Fruit fly (Drosophila melanogaster) whole organism, embryonic: ENCODE measurements around the gene CG10435.
A peak's percentile ranks its signal among the peaks of the same experiment; 100 is the strongest.

Experiments used
- Bteb2 ChIP-seq: fragments of 200-800 bp; sonication (Bioruptor generic); optimal IDR thresholded peaks from 2 replicates; lab custom pipeline; 2016; ENCODE audit warnings: missing biosample characterization, missing genetic modification characterization
- CG10366 ChIP-seq: fragments of 200-800 bp; sonication (Bioruptor generic); IDR thresholded peaks from 2 replicates; pipeline ENCODE4 v1.3.6; 2022; ENCODE audit warnings: missing biosample characterization, missing genetic modification characterization
- CG10959 ChIP-seq: fragments of 200-800 bp; sonication (Bioruptor generic); IDR thresholded peaks from 2 replicates; pipeline ENCODE4 v1.3.6; 2022; ENCODE audit warnings: missing biosample characterization, missing genetic modification characterization
- CG12155 ChIP-seq: fragments of 200-800 bp; sonication (Bioruptor generic); optimal IDR thresholded peaks from 3 replicates; lab custom pipeline; 2016; ENCODE audit warnings: missing biosample characterization, missing genetic modification characterization
- CG13296 ChIP-seq: fragments of 200-800 bp; sonication (Bioruptor generic); optimal IDR thresholded peaks from 3 replicates; lab custom pipeline; 2018; ENCODE audit warnings: missing biosample characterization, mild to moderate bottlenecking, missing genetic modification characterization
- CG14860 ChIP-seq: fragments of 200-800 bp; sonication (Bioruptor generic); IDR thresholded peaks from 3 replicates; pipeline ENCODE4 v1.3.6; 2022; ENCODE audit warnings: missing biosample characterization, missing genetic modification characterization; ENCODE audit not compliant: partially characterized antibody
- CG15269 ChIP-seq: fragments of 200-800 bp; sonication (Bioruptor generic); optimal IDR thresholded peaks from 2 replicates; lab custom pipeline; 2018; ENCODE audit warnings: missing biosample characterization, mild to moderate bottlenecking, missing genetic modification characterization, moderate library complexity
- CG1602 ChIP-seq: fragments of 200-800 bp; sonication (Bioruptor generic); optimal IDR thresholded peaks from 3 replicates; lab custom pipeline; 2016; ENCODE audit warnings: missing biosample characterization, missing genetic modification characterization
- CG16813 ChIP-seq: fragments of 200-800 bp; sonication (Bioruptor generic); IDR thresholded peaks from 3 replicates; pipeline ENCODE4 v1.3.6; 2022; ENCODE audit warnings: missing biosample characterization, missing genetic modification characterization; ENCODE audit not compliant: partially characterized antibody
- CG17186 ChIP-seq: fragments of 200-800 bp; sonication (Bioruptor generic); optimal IDR thresholded peaks from 3 replicates; lab custom pipeline; 2017; ENCODE audit warnings: missing biosample characterization, missing genetic modification reagents, missing genetic modification characterization
- CG17359 ChIP-seq: fragments of 200-800 bp; sonication (Bioruptor generic); optimal IDR thresholded peaks from 3 replicates; lab custom pipeline; 2018; ENCODE audit warnings: missing biosample characterization, mild to moderate bottlenecking, missing genetic modification characterization, moderate library complexity
- CG18599 ChIP-seq: fragments of 200-800 bp; sonication (Bioruptor generic); optimal IDR thresholded peaks from 3 replicates; lab custom pipeline; 2017; ENCODE audit warnings: missing biosample characterization, missing genetic modification characterization, mild to moderate bottlenecking, moderate library complexity, missing genetic modification reagents
- CG6654 ChIP-seq: fragments of 200-800 bp; sonication (Bioruptor generic); optimal IDR thresholded peaks from 2 replicates; lab custom pipeline; 2017; ENCODE audit warnings: missing biosample characterization, mild to moderate bottlenecking, missing genetic modification characterization
- CG8089 ChIP-seq: fragments of 200-800 bp; sonication (Bioruptor generic); optimal IDR thresholded peaks from 3 replicates; lab custom pipeline; 2016; ENCODE audit warnings: missing biosample characterization, missing genetic modification characterization
- CG9797 ChIP-seq: fragments of 200-800 bp; sonication (Bioruptor generic); optimal IDR thresholded peaks from 3 replicates; lab custom pipeline; 2018; ENCODE audit warnings: missing biosample characterization, mild to moderate bottlenecking, missing genetic modification characterization
- Dll ChIP-seq: fragments of 200-800 bp; sonication (Bioruptor generic); IDR thresholded peaks from 4 replicates; pipeline ENCODE4 v1.3.6; 2022; ENCODE audit warnings: missing biosample characterization, missing genetic modification characterization; ENCODE audit not compliant: partially characterized antibody
- Doc3 ChIP-seq: fragments of 200-800 bp; sonication (Bioruptor generic); IDR thresholded peaks from 3 replicates; pipeline ENCODE4 v1.3.6; 2022; ENCODE audit warnings: missing biosample characterization, missing genetic modification characterization; ENCODE audit not compliant: partially characterized antibody
- ERR ChIP-seq: fragments of 200-800 bp; sonication (Bioruptor generic); optimal IDR thresholded peaks from 2 replicates; lab custom pipeline; 2016; ENCODE audit warnings: missing biosample characterization, missing genetic modification characterization
- Hey ChIP-seq: fragments of 200-800 bp; sonication (Bioruptor generic); optimal IDR thresholded peaks from 3 replicates; lab custom pipeline; 2018; ENCODE audit warnings: missing biosample characterization, mild to moderate bottlenecking, missing genetic modification characterization
- Hmx ChIP-seq: fragments of 200-800 bp; sonication (Bioruptor generic); optimal IDR thresholded peaks from 2 replicates; lab custom pipeline; 2016; ENCODE audit warnings: missing biosample characterization, missing genetic modification characterization
- Hsf ChIP-seq: fragments of 200-800 bp; sonication (Bioruptor generic); optimal IDR thresholded peaks from 3 replicates; lab custom pipeline; 2016; ENCODE audit warnings: missing biosample characterization, missing genetic modification characterization
- MESR4 ChIP-seq: fragments of 200-800 bp; sonication (Bioruptor generic); optimal IDR thresholded peaks from 2 replicates; lab custom pipeline; 2018; ENCODE audit warnings: missing biosample characterization, mild to moderate bottlenecking, missing genetic modification characterization, moderate library complexity
- Mad ChIP-seq: fragments of 200-800 bp; sonication (Bioruptor generic); optimal IDR thresholded peaks from 2 replicates; lab custom pipeline; 2016; ENCODE audit warnings: missing biosample characterization, missing genetic modification characterization
- Oaz ChIP-seq: fragments of 200-800 bp; sonication (Bioruptor generic); IDR thresholded peaks from 2 replicates; pipeline ENCODE4 v1.3.6; 2022; ENCODE audit warnings: missing biosample characterization, missing genetic modification characterization
- Ravus ChIP-seq: fragments of 200-800 bp; sonication (Bioruptor generic); IDR thresholded peaks from 2 replicates; pipeline ENCODE4 v1.3.6; 2022; ENCODE audit warnings: missing biosample characterization, missing genetic modification characterization
- Six4 ChIP-seq: fragments of 200-800 bp; sonication (Bioruptor generic); optimal IDR thresholded peaks from 2 replicates; lab custom pipeline; 2016; ENCODE audit warnings: missing biosample characterization, missing genetic modification characterization
- Sox102F ChIP-seq: fragments of 200-800 bp; sonication (Bioruptor generic); optimal IDR thresholded peaks from 2 replicates; lab custom pipeline; 2018; ENCODE audit warnings: missing biosample characterization, mild to moderate bottlenecking, missing genetic modification characterization, moderate library complexity
- TFAM ChIP-seq: fragments of 200-800 bp; sonication (Bioruptor generic); optimal IDR thresholded peaks from 2 replicates; lab custom pipeline; 2017; ENCODE audit warnings: missing biosample characterization, missing genetic modification characterization, inconsistent platforms
- ap ChIP-seq: fragments of 200-800 bp; sonication (Bioruptor generic); IDR thresholded peaks from 2 replicates; pipeline ENCODE4 v1.3.6; 2022; ENCODE audit warnings: missing biosample characterization, missing genetic modification characterization
- az2 ChIP-seq: fragments of 200-800 bp; sonication (Bioruptor generic); optimal IDR thresholded peaks from 3 replicates; lab custom pipeline; 2016; ENCODE audit warnings: missing biosample characterization, missing genetic modification characterization
- chinmo ChIP-seq: fragments of 200-800 bp; sonication (Bioruptor generic); IDR thresholded peaks from 4 replicates; pipeline ENCODE4 v1.3.6; 2022; ENCODE audit warnings: missing biosample characterization, missing genetic modification characterization; ENCODE audit not compliant: partially characterized antibody
- croc ChIP-seq: fragments of 200-800 bp; sonication (Bioruptor generic); conservative IDR thresholded peaks from 3 replicates; pipeline ENCODE4 v1.3.6; 2022; ENCODE audit warnings: missing biosample characterization, missing genetic modification characterization
- dysf ChIP-seq: fragments of 200-800 bp; sonication (Bioruptor generic); IDR thresholded peaks from 3 replicates; pipeline ENCODE4 v1.3.6; 2022; ENCODE audit warnings: missing biosample characterization, missing genetic modification characterization
- emc ChIP-seq: fragments of 200-800 bp; sonication (Bioruptor generic); optimal IDR thresholded peaks from 2 replicates; lab custom pipeline; 2016; ENCODE audit warnings: missing biosample characterization, missing genetic modification characterization
- fd64A ChIP-seq: fragments of 200-800 bp; sonication (Bioruptor generic); optimal IDR thresholded peaks from 3 replicates; lab custom pipeline; 2018; ENCODE audit warnings: missing biosample characterization, mild to moderate bottlenecking, missing genetic modification characterization
- grn ChIP-seq: fragments of 200-800 bp; sonication (Bioruptor generic); optimal IDR thresholded peaks from 3 replicates; lab custom pipeline; 2017; ENCODE audit warnings: missing biosample characterization, missing genetic modification characterization
- gsb ChIP-seq: fragments of 200-800 bp; sonication (Bioruptor generic); IDR thresholded peaks from 2 replicates; pipeline ENCODE4 v1.3.6; 2022; ENCODE audit warnings: missing biosample characterization, missing genetic modification characterization
- kah ChIP-seq: fragments of 200-800 bp; sonication (Bioruptor generic); optimal IDR thresholded peaks from 2 replicates; lab custom pipeline; 2018; ENCODE audit warnings: missing biosample characterization, mild to moderate bottlenecking, missing genetic modification characterization
- lab ChIP-seq: fragments of 200-800 bp; sonication (Bioruptor generic); optimal IDR thresholded peaks from 3 replicates; lab custom pipeline; 2017; ENCODE audit warnings: missing biosample characterization, missing genetic modification characterization, mild to moderate bottlenecking, moderate library complexity, missing genetic modification reagents
- mirr ChIP-seq: fragments of 200-800 bp; sonication (Bioruptor generic); optimal IDR thresholded peaks from 3 replicates; lab custom pipeline; 2018; ENCODE audit warnings: missing biosample characterization, mild to moderate bottlenecking, missing genetic modification characterization
- nerfin-2 ChIP-seq: fragments of 200-800 bp; sonication (Bioruptor generic); IDR thresholded peaks from 2 replicates; pipeline ENCODE4 v1.3.6; 2022; ENCODE audit warnings: missing biosample characterization, missing genetic modification characterization; ENCODE audit not compliant: partially characterized antibody
- nom ChIP-seq: fragments of 200-800 bp; sonication (Bioruptor generic); optimal IDR thresholded peaks from 2 replicates; lab custom pipeline; 2017; ENCODE audit warnings: missing biosample characterization, missing genetic modification characterization, mild to moderate bottlenecking, moderate library complexity, missing genetic modification reagents
- pita ChIP-seq: fragments of 200-800 bp; sonication (Bioruptor generic); optimal IDR thresholded peaks from 2 replicates; lab custom pipeline; 2017; ENCODE audit warnings: missing biosample characterization, mild to moderate bottlenecking, missing genetic modification characterization
- pzg ChIP-seq: fragments of 200-800 bp; sonication (Bioruptor generic); optimal IDR thresholded peaks from 3 replicates; lab custom pipeline; 2018; ENCODE audit warnings: missing biosample characterization, mild to moderate bottlenecking, missing genetic modification characterization, moderate library complexity
- run ChIP-seq: fragments of 200-800 bp; sonication (Bioruptor generic); optimal IDR thresholded peaks from 3 replicates; lab custom pipeline; 2018; ENCODE audit warnings: missing biosample characterization, mild to moderate bottlenecking, missing genetic modification characterization
- salm ChIP-seq: fragments of 200-800 bp; sonication (Bioruptor generic); optimal IDR thresholded peaks from 2 replicates; lab custom pipeline; 2018; ENCODE audit warnings: missing biosample characterization, mild to moderate bottlenecking, missing genetic modification characterization
- sr ChIP-seq: fragments of 200-800 bp; sonication (Bioruptor generic); IDR thresholded peaks from 3 replicates; pipeline ENCODE4 v1.3.6; 2022; ENCODE audit warnings: missing biosample characterization, missing genetic modification characterization
- vfl ChIP-seq: fragments of 200-800 bp; sonication (Bioruptor generic); optimal IDR thresholded peaks from 2 replicates; lab custom pipeline; 2016; ENCODE audit warnings: missing biosample characterization, missing genetic modification characterization
- z ChIP-seq: fragments of 200-800 bp; sonication (Bioruptor generic); IDR thresholded peaks from 3 replicates; pipeline ENCODE4 v1.3.6; 2022; ENCODE audit warnings: missing biosample characterization, missing genetic modification characterization

CG10435 gene

DNA sequence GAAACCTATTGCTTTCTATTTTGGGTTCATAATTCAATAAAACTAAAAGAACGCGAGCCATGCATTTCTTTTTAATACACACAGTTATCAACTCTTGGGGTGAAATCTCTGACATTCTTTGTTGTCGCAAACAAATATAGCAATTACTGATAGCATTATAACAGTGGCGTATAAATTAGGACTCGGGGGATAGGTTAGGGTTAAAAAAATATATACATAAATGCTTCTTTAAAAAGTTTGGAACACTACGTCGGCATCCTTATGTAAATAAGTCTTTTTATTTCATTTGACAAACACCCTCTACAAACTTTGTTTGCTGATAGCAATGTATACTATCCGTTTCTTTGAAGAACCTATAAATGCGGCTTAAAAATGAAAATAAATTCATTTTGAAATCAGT is 27.8 kb upstream of the CG10435 start, which contains the start of gene CG43060 (continued):
- no peak for TF ChIP-seq CG10959 (GFP tag; lab: Robert Waterston, UW)

DNA sequence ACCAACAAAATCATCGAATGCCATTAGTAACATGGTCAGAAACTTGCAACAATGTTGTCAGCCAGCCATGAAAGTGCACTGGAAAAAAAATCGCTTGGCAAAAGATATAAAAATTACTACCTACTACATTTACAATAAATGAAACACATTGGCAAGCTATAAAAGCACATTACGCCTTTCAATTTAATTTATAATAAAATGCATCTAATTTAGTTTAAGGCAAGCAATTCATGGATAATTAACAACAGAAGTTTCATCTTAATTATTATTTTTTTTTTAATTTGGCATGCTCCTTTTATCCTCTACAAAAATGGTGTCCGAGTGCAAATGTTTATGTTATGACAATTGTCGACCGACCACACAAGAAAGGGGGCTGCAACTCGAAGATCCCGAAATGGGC is 25.9 kb upstream of the CG10435 start:
- TF ChIP-seq Hey (tag; lab: Kevin White, UChicago) (no peak), Bteb2 (GFP tag; lab: Kevin White, UChicago) (no peak), nom (GFP tag; lab: Kevin White, UChicago) (no peak), TFAM (GFP tag; lab: Kevin White, UChicago) (no peak), CG8089 (no peak), ap (no peak), grn (GFP tag; lab: Kevin White, UChicago) (no peak), salm (tag; lab: Kevin White, UChicago) (no peak), run (tag; lab: Kevin White, UChicago) (no peak), CG1602 (GFP tag; lab: Kevin White, UChicago) (no peak), CG18599 (GFP tag; lab: Kevin White, UChicago) (no peak), Dll (GFP tag; lab: Robert Waterston, UW) (no peak)

DNA sequence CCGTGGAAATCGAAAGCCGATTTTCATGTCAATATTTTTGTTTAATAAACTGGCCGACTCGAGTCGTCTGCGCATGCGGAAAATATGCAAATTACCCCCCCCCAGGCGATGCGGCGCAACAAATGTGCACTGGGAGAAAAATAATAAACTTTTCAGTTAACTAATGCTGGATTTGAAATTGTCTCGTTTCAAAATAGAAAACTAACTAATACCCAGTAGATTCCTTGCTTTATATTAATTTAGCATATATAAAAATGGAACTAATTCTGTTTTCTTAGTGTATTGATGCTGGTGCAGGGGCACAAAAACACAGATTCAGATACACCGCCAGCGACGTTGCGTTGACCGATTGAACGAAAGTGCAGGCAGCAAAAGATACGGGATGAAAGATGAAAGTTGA is 24.9 kb upstream of the CG10435 start:
- TF ChIP-seq gsb (no peak), CG13296 (GFP tag; lab: Kevin White, UChicago) (no peak), Hmx (GFP tag; lab: Kevin White, UChicago) (no peak), lab (no peak), CG17359 (peak; percentile 17), CG12155 (GFP tag; lab: Kevin White, UChicago) (no peak), Doc3 (no peak), Sox102F (GFP tag; lab: Kevin White, UChicago) (no peak), CG14860 (no peak), emc (GFP tag; lab: Kevin White, UChicago) (no peak), Ravus (GFP tag; lab: Robert Waterston, UW) (no peak), CG16813 (no peak), vfl (no peak), mirr (GFP tag; lab: Kevin White, UChicago) (no peak), Six4 (GFP tag; lab: Kevin White, UChicago) (no peak), CG6654 (GFP tag; lab: Kevin White, UChicago) (no peak), pita (GFP tag; lab: Kevin White, UChicago) (no peak), z (GFP tag; lab: Robert Waterston, UW) (no peak), MESR4 (GFP tag; lab: Kevin White, UChicago) (no peak), croc (GFP tag; lab: Robert Waterston, UW) (no peak), fd64A (GFP tag; lab: Kevin White, UChicago) (no peak), pzg (GFP tag; lab: Kevin White, UChicago) (no peak), CG15269 (tag; lab: Kevin White, UChicago) (no peak), kah (GFP tag; lab: Kevin White, UChicago) (no peak), Oaz (GFP tag; lab: Robert Waterston, UW) (no peak), dysf (no peak; the same call in 2 of the 3 replicates), chinmo (no peak), CG17186 (GFP tag; lab: Kevin White, UChicago) (no peak), nerfin-2 (GFP tag; lab: Robert Waterston, UW) (no peak), az2 (peak; percentile 11), sr (no peak), CG9797 (GFP tag; lab: Kevin White, UChicago) (no peak), Hsf (GFP tag; lab: Kevin White, UChicago) (no peak), CG10366 (GFP tag; lab: Robert Waterston, UW) (no peak), Mad (GFP tag; lab: Kevin White, UChicago) (no peak), ERR (GFP tag; lab: Kevin White, UChicago) (no peak)
